Fruit fly (Drosophila melanogaster) Kc167 (cell line): Measurements from ENCODE around the gene loj.

ENCODE experiments used
- Myc ChIP-seq: fragments of >200 bp; optimal IDR thresholded peaks from 2 replicates; lab custom pipeline; 2017; ENCODE audit warnings: missing external identifiers
- Sin3A ChIP-seq: fragments of >200 bp; optimal IDR thresholded peaks from 2 replicates; lab custom pipeline; 2018; ENCODE audit warnings: missing external identifiers
- h ChIP-seq: fragments of >200 bp; optimal IDR thresholded peaks from 3 replicates; lab custom pipeline; 2018; ENCODE audit warnings: missing external identifiers
- psq ChIP-seq: fragments of >200 bp; optimal IDR thresholded peaks from 2 replicates; lab custom pipeline; 2017; ENCODE audit warnings: missing external identifiers
- ttk ChIP-seq: sonication (Bioruptor generic); optimal IDR thresholded peaks from 2 replicates; lab custom pipeline; 2017; ENCODE audit warnings: missing external identifiers

- TF ChIP-seq ttk (lab: Kevin White, UChicago) (no peak), h (lab: Kevin White, UChicago) (no peak), Myc (no peak), Sin3A (no peak), psq (no peak)
Observed at dm6 chr3L:6070119-6070518, 24.7 kb upstream of the loj start.
